Worm (Caenorhabditis elegans) whole organism, mixed stage, embryonic: ENCODE data around the gene F56A8.3.

ENCODE experiments used
- M03D4.4 ChIP-seq: sonication (generic microtip); optimal IDR thresholded peaks from 2 replicates; lab custom pipeline; 2017; ENCODE audit warnings: mild to moderate bottlenecking, missing genetic modification characterization, missing compliant biosample characterization
- bed-3 ChIP-seq: fragments of 200-800 bp; sonication (Bioruptor generic); optimal IDR thresholded peaks from 3 replicates; lab custom pipeline; 2018; ENCODE audit warnings: mild to moderate bottlenecking, missing genetic modification characterization, moderate library complexity, missing compliant biosample characterization
- blmp-1 ChIP-seq: fragments of 150-350 bp; optimal IDR thresholded peaks from 2 replicates; lab custom pipeline; 2014; ENCODE audit warnings: missing biosample characterization, missing genetic modification characterization
- ceh-39 ChIP-seq: fragments of 150-350 bp; optimal IDR thresholded peaks from 2 replicates; lab custom pipeline; 2014; ENCODE audit warnings: missing biosample characterization, missing genetic modification characterization
- ceh-43 ChIP-seq: fragments of 200-800 bp; sonication (Bioruptor generic); optimal IDR thresholded peaks from 2 replicates; lab custom pipeline; 2018; ENCODE audit warnings: mild to moderate bottlenecking, missing genetic modification characterization, moderate library complexity, missing compliant biosample characterization
- ceh-83 ChIP-seq: fragments of 200-800 bp; sonication (Bioruptor generic); optimal IDR thresholded peaks from 2 replicates; lab custom pipeline; 2018; ENCODE audit warnings: mild to moderate bottlenecking, missing genetic modification characterization, missing compliant biosample characterization
- ces-1 ChIP-seq: fragments of 150-350 bp; optimal IDR thresholded peaks from 2 replicates; lab custom pipeline; 2014; ENCODE audit warnings: missing biosample characterization, missing genetic modification reagents, missing genetic modification characterization
- cnd-1 ChIP-seq: fragments of 200-800 bp; sonication (Bioruptor generic); optimal IDR thresholded peaks from 2 replicates; lab custom pipeline; 2018; ENCODE audit warnings: mild to moderate bottlenecking, missing genetic modification characterization, missing compliant biosample characterization
- drap-1 ChIP-seq: fragments of 200-800 bp; sonication (Bioruptor generic); optimal IDR thresholded peaks from 3 replicates; lab custom pipeline; 2018; ENCODE audit warnings: mild to moderate bottlenecking, missing genetic modification characterization, missing compliant biosample characterization
- elt-1 ChIP-seq: sonication (generic microtip); optimal IDR thresholded peaks from 2 replicates; lab custom pipeline; 2017; ENCODE audit warnings: missing genetic modification characterization, mild to moderate bottlenecking, missing compliant biosample characterization, antibody characterized with exemption, moderate library complexity, borderline replicate concordance; ENCODE audit not compliant: insufficient read depth
- elt-3 ChIP-seq: fragments of 150-350 bp; optimal IDR thresholded peaks from 2 replicates; lab custom pipeline; 2014; ENCODE audit warnings: missing biosample characterization, missing genetic modification characterization
- flh-1 ChIP-seq: fragments of 200-800 bp; sonication (Bioruptor generic); optimal IDR thresholded peaks from 2 replicates; lab custom pipeline; 2018; ENCODE audit warnings: mild to moderate bottlenecking, missing genetic modification characterization, moderate library complexity, missing compliant biosample characterization
- ham-2 ChIP-seq: fragments of 200-800 bp; sonication (Bioruptor generic); optimal IDR thresholded peaks from 2 replicates; lab custom pipeline; 2018; ENCODE audit warnings: mild to moderate bottlenecking, missing genetic modification characterization, missing compliant biosample characterization
- hlh-1 ChIP-seq: fragments of 150-350 bp; optimal IDR thresholded peaks from 2 replicates; lab custom pipeline; 2014; ENCODE audit warnings: missing biosample characterization, missing genetic modification reagents, missing genetic modification characterization
- lin-13 ChIP-seq: fragments of 150-350 bp; optimal IDR thresholded peaks from 2 replicates; lab custom pipeline; 2014; ENCODE audit warnings: missing biosample characterization, missing genetic modification characterization
- lin-32 ChIP-seq: fragments of 200-800 bp; sonication (Bioruptor generic); optimal IDR thresholded peaks from 2 replicates; lab custom pipeline; 2018; ENCODE audit warnings: mild to moderate bottlenecking, missing genetic modification characterization, missing compliant biosample characterization
- lsy-2 ChIP-seq: fragments of 150-350 bp; optimal IDR thresholded peaks from 2 replicates; lab custom pipeline; 2014; ENCODE audit warnings: missing biosample characterization, missing genetic modification characterization
- mab-5 ChIP-seq: fragments of 150-350 bp; optimal IDR thresholded peaks from 2 replicates; lab custom pipeline; 2014; ENCODE audit warnings: missing biosample characterization, missing genetic modification characterization
- mep-1 ChIP-seq: fragments of 150-350 bp; optimal IDR thresholded peaks from 2 replicates; lab custom pipeline; 2017; ENCODE audit warnings: missing biosample characterization, missing genetic modification reagents, missing genetic modification characterization, inconsistent platforms
- mls-2 ChIP-seq: sonication (generic microtip); optimal IDR thresholded peaks from 2 replicates; lab custom pipeline; 2016; ENCODE audit warnings: mild to moderate bottlenecking, missing genetic modification characterization, moderate library complexity, missing compliant biosample characterization
- nhr-12 ChIP-seq: fragments of 150-350 bp; optimal IDR thresholded peaks from 2 replicates; lab custom pipeline; 2014; ENCODE audit warnings: missing biosample characterization, missing genetic modification characterization
- nhr-2 ChIP-seq: fragments of 150-350 bp; optimal IDR thresholded peaks from 2 replicates; lab custom pipeline; 2014; ENCODE audit warnings: missing biosample characterization, missing genetic modification characterization
- nhr-237 ChIP-seq: fragments of 150-350 bp; optimal IDR thresholded peaks from 2 replicates; lab custom pipeline; 2014; ENCODE audit warnings: missing biosample characterization, missing genetic modification characterization
- nhr-28 ChIP-seq: fragments of 150-350 bp; optimal IDR thresholded peaks from 2 replicates; lab custom pipeline; 2014; ENCODE audit warnings: missing biosample characterization, missing genetic modification characterization
- nhr-76 ChIP-seq: sonication (generic microtip); optimal IDR thresholded peaks from 2 replicates; lab custom pipeline; 2017; ENCODE audit warnings: missing biosample characterization, missing genetic modification characterization
- pha-4 ChIP-seq: fragments of 150-350 bp; optimal IDR thresholded peaks from 2 replicates; lab custom pipeline; 2018; ENCODE audit warnings: missing biosample characterization, missing genetic modification reagents, missing genetic modification characterization
- sem-2 ChIP-seq: fragments of 200-800 bp; sonication (Bioruptor generic); optimal IDR thresholded peaks from 2 replicates; lab custom pipeline; 2018; ENCODE audit warnings: mild to moderate bottlenecking, missing genetic modification characterization, missing compliant biosample characterization
- snpc-4 ChIP-seq: fragments of 150-350 bp; optimal IDR thresholded peaks from 2 replicates; lab custom pipeline; 2014; ENCODE audit warnings: missing biosample characterization, missing genetic modification characterization
- sptf-1 ChIP-seq: sonication (generic microtip); optimal IDR thresholded peaks from 2 replicates; lab custom pipeline; 2017; ENCODE audit warnings: mild to moderate bottlenecking, missing genetic modification characterization, moderate library complexity, missing compliant biosample characterization
- tbx-8 ChIP-seq: fragments of 200-800 bp; sonication (Bioruptor generic); optimal IDR thresholded peaks from 2 replicates; lab custom pipeline; 2018; ENCODE audit warnings: mild to moderate bottlenecking, missing genetic modification characterization, moderate library complexity, missing compliant biosample characterization
- unc-120 ChIP-seq: sonication (generic microtip); optimal IDR thresholded peaks from 2 replicates; lab custom pipeline; 2017; ENCODE audit warnings: missing genetic modification characterization, missing compliant biosample characterization; ENCODE audit not compliant: poor library complexity, severe bottlenecking
- unc-39 ChIP-seq: fragments of 150-350 bp; optimal IDR thresholded peaks from 2 replicates; lab custom pipeline; 2014; ENCODE audit warnings: missing biosample characterization, missing genetic modification characterization
- unc-62 ChIP-seq: fragments of 150-350 bp; optimal IDR thresholded peaks from 2 replicates; lab custom pipeline; 2014; ENCODE audit warnings: missing biosample characterization, missing genetic modification reagents, missing genetic modification characterization
- zip-8 ChIP-seq: fragments of 150-350 bp; optimal IDR thresholded peaks from 2 replicates; lab custom pipeline; 2014; ENCODE audit warnings: missing biosample characterization, missing genetic modification characterization
- ztf-11 ChIP-seq: fragments of 150-350 bp; optimal IDR thresholded peaks from 2 replicates; lab custom pipeline; 2014; ENCODE audit warnings: missing biosample characterization, missing genetic modification characterization

The F56A8.3 gene

DNA sequence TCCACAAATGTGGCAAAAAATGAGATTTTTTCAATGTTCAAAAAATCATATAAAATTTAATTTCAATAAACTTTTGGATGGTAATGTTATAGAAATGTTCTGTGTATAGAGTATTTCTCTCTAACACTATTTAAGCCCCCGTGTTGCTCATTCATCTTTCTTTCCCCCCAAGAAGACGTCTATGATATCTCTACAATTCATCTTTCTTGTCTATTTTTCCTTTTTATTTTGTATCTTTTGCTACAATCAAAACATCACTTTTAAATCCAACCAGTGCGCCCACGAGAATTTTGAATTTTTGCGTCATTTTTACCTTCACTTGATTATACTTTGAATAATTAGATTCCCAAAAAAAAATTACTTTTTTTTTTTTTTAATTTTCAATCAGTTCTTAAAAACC lies 16.1 kb downstream of the F56A8.3 start:
- TF ChIP-seq elt-3 (tag; lab: Kevin White, UChicago) (no peak), lin-13 (tag; lab: Kevin White, UChicago) (no peak), cnd-1 (tag; lab: Kevin White, UChicago) (no peak), sptf-1 (no peak), nhr-237 (tag; lab: Kevin White, UChicago) (no peak), ztf-11 (tag; lab: Kevin White, UChicago) (no peak), elt-1 (tag; lab: Kevin White, UChicago) (no peak), sem-2 (no peak), flh-1 (GFP tag; lab: Kevin White, UChicago) (no peak), ceh-39 (tag; lab: Kevin White, UChicago) (no peak), tbx-8 (GFP tag; lab: Kevin White, UChicago) (no peak), nhr-12 (tag; lab: Kevin White, UChicago) (no peak), unc-62 (GFP tag; lab: Kevin White, UChicago) (no peak), ceh-83 (GFP tag; lab: Kevin White, UChicago) (no peak)

DNA sequence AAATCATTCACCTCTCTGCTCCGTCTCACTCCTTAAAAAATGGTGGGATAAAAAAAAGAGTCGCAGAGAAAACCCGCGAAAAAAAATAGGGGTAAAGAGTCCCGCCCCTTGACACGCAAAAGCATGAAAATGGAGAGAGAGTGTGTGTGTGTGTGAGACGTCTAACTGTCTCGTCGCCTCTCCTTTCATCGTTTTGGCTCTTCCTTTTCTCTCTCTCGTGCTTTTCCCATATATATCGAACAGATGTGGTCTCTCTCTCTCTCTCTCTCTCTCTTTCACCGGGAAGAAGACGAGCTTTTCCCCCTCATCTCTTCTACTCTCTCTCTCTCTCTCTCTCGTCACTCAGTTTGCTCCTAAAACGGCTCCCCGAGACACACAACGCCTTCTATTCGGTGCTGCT lies 19.1 kb downstream of the F56A8.3 start:
- TF ChIP-seq unc-120 (tag; lab: Kevin White, UChicago) = peak; percentile 37
- no peak for TF ChIP-seq ceh-83 (GFP tag; lab: Kevin White, UChicago)
- TF ChIP-seq blmp-1 (tag; lab: Kevin White, UChicago) = no peak
- TF ChIP-seq lsy-2 (tag; lab: Kevin White, UChicago) = peak; percentile 1
- TF ChIP-seq lin-32 (GFP tag; lab: Kevin White, UChicago) = peak; percentile 38
- TF ChIP-seq drap-1 (GFP tag; lab: Kevin White, UChicago) = peak; percentile 28
- TF ChIP-seq M03D4.4 (tag; lab: Kevin White, UChicago) = no peak
- TF ChIP-seq hlh-1 (tag; lab: Kevin White, UChicago) = no peak
- TF ChIP-seq elt-3 (tag; lab: Kevin White, UChicago) = no peak
- no peak for TF ChIP-seq elt-1 (tag; lab: Kevin White, UChicago)
- peak; percentile 59 for TF ChIP-seq cnd-1 (tag; lab: Kevin White, UChicago)
- no peak for TF ChIP-seq ceh-43
- no peak for TF ChIP-seq nhr-237 (tag; lab: Kevin White, UChicago)
- TF ChIP-seq snpc-4 (tag; lab: Kevin White, UChicago) = no peak
- TF ChIP-seq unc-62 (GFP tag; lab: Kevin White, UChicago) = no peak
- no peak for TF ChIP-seq tbx-8 (GFP tag; lab: Kevin White, UChicago)
- TF ChIP-seq pha-4 = peak; percentile 22
- no peak for TF ChIP-seq nhr-12 (tag; lab: Kevin White, UChicago)
- no peak for TF ChIP-seq mep-1 (tag; lab: Kevin White, UChicago)
- no peak for TF ChIP-seq nhr-76 (tag; lab: Kevin White, UChicago)
- no peak for TF ChIP-seq flh-1 (GFP tag; lab: Kevin White, UChicago)
- TF ChIP-seq nhr-28 = no peak
- TF ChIP-seq ham-2 = peak; percentile 12
- TF ChIP-seq nhr-2 (tag; lab: Kevin White, UChicago) = no peak
- peak; percentile 64 for TF ChIP-seq sptf-1
- no peak for TF ChIP-seq zip-8 (tag; lab: Kevin White, UChicago)
- no peak for TF ChIP-seq bed-3 (GFP tag; lab: Kevin White, UChicago)
- TF ChIP-seq sem-2 = no peak
- TF ChIP-seq mls-2 (tag; lab: Kevin White, UChicago) = peak; percentile 48
- no peak for TF ChIP-seq ceh-39 (tag; lab: Kevin White, UChicago)
- no peak for TF ChIP-seq mab-5 (tag; lab: Kevin White, UChicago)
- no peak for TF ChIP-seq unc-39 (tag; lab: Kevin White, UChicago)
- TF ChIP-seq lin-13 (tag; lab: Kevin White, UChicago) = no peak
- TF ChIP-seq ztf-11 (tag; lab: Kevin White, UChicago) = no peak
- TF ChIP-seq ces-1 (GFP tag; lab: Kevin White, UChicago) = peak; percentile 55

DNA sequence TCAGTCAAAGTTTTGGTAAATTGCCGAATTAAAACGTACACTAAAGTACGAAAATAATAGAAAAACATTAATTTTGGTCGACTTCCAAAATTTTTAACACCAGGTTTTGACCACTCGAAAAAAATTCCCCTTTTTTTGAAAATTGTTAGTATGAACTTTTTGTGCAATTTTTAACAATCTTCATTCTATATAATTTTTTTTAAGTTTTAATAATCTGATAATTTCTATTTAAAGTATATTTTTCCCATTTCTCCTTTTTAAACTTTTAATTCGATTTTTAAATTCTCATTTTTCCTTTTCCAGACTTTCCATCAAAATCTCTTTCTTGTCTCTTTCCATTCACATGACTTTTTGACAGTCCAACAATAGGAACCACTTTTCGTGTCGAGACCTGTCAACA lies 20.3 kb downstream of the F56A8.3 start, which contains the start of gene unc-64:
unc-64 (plus strand) TSS at position 301 of the 400 bp plus-strand sequence.
- TF ChIP-seq lsy-2 (tag; lab: Kevin White, UChicago) (no peak), mls-2 (tag; lab: Kevin White, UChicago) (no peak), zip-8 (tag; lab: Kevin White, UChicago) (no peak), sem-2 (no peak), flh-1 (GFP tag; lab: Kevin White, UChicago) (no peak), mab-5 (tag; lab: Kevin White, UChicago) (no peak), sptf-1 (no peak), elt-3 (tag; lab: Kevin White, UChicago) (no peak), nhr-76 (tag; lab: Kevin White, UChicago) (no peak), ceh-43 (no peak), M03D4.4 (tag; lab: Kevin White, UChicago) (no peak), nhr-237 (tag; lab: Kevin White, UChicago) (no peak), hlh-1 (tag; lab: Kevin White, UChicago) (no peak), elt-1 (tag; lab: Kevin White, UChicago) (no peak), drap-1 (GFP tag; lab: Kevin White, UChicago) (no peak), cnd-1 (tag; lab: Kevin White, UChicago) (no peak), mep-1 (tag; lab: Kevin White, UChicago) (no peak)
